Fruit fly (Drosophila melanogaster): ENCODE measurements around the gene Srp54k.

Srp54k gene

DNA sequence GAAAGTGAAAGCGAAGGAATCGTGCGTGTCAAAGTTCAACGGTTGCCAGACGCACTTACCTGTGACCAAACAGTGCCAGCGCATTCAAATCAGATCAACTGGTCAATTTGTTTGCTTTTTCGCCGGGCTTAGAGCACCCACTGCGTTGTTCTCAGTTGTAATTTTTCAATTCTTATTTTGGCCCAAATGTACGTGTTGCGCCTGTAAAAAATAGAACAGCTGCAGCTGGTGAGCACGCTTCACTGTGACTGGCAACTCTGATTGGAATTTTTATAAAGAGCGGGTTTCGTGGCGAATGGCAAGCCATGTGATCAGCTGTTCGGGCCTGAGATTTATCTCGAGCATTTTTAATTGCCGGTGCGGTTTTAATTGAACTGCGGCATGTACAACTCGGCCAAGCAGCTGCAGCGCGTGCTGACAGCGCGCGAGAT lies 6.6 kb upstream of the Srp54k start, which contains the start of the genes Fitm and AlaRS-m:
Gene Fitm, minus strand, starts transcription at position 250 of the 431 bp plus-strand sequence.
Gene AlaRS-m, plus strand, starts transcription at position 285 of the 431 bp plus-strand sequence.
- TF ChIP-seq Myc (optimal IDR thresholded peaks at IDR 0.05) (no peak), psq (optimal IDR thresholded peaks at IDR 0.05) (no peak), h (optimal IDR thresholded peaks at IDR 0.05) (no peak), Sin3A (optimal IDR thresholded peaks at IDR 0.05) (no peak), ttk (optimal IDR thresholded peaks at IDR 0.05) (no peak)

DNA sequence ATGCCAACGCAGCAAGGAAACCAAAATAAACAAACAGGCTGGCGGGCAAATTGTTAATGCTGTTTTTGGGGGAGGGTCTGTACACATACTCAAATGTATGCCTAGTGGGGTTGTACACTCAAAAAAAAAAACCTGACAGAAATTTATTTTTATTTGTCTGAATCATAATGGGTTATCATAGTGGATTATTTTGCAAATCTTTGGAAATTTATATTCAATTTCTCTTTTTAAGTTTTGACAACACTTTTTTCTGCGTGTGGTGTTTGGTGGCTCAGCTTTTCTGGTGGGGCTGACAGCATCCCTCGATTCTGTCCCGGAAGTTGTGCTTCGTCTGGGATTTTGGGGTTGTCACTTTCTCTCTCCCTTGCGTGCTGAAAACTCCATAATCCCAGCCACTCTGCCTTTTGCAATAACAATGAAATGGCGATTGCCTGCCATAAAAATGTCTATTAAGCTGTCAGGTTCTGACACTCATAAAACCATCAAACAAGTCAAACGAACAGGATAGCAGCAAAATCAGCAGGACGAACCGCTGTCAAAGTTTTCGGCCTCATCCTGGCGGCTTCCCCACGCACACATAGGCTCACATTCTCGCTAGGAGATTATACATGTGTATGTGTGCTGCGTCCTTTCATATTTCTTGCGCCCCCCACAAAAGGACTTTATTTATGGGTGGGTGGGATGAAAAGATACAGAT lies 2.6 kb downstream of the Srp54k start:
- TF ChIP-seq h (optimal IDR thresholded peaks at IDR 0.05) (no peak), ttk (optimal IDR thresholded peaks at IDR 0.05) (no peak), Myc (optimal IDR thresholded peaks at IDR 0.05) (no peak), Sin3A (optimal IDR thresholded peaks at IDR 0.05) (no peak), insv (optimal IDR thresholded peaks at IDR 0.05) (no peak), psq (optimal IDR thresholded peaks at IDR 0.05) (no peak)

- TF ChIP-seq Sin3A (optimal IDR thresholded peaks at IDR 0.05), result no peak
- no peak for TF ChIP-seq insv (optimal IDR thresholded peaks at IDR 0.05)
- TF ChIP-seq psq (optimal IDR thresholded peaks at IDR 0.05), result no peak
- no peak for TF ChIP-seq Myc (optimal IDR thresholded peaks at IDR 0.05)
- no peak for TF ChIP-seq h (optimal IDR thresholded peaks at IDR 0.05)
- no peak for TF ChIP-seq ttk (optimal IDR thresholded peaks at IDR 0.05)
Measured at dm6 chr3L:5172470-5172869, 20.0 kb downstream of the Srp54k start.

DNA sequence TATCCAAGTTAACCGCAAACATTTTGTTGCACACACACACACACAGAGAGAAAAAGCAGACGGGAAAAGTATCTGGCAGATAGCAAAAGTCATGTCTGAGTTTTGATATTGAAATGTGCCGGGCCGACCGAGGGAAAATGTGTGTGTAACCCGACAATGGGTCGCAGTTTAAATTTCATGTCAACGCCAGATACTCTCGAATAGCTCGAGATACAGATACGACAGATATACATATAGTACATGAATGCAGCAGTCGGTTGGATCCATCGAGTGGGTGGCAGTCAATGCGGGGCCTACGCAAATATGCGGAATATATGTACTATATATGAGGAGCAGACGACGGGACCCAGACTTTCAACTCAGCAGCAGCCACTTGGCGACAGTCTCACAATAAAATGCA lies 23.6 kb downstream of the Srp54k start:
- TF ChIP-seq Sin3A (optimal IDR thresholded peaks at IDR 0.05), result no peak
- no peak for TF ChIP-seq ttk (optimal IDR thresholded peaks at IDR 0.05)
- TF ChIP-seq psq (optimal IDR thresholded peaks at IDR 0.05), result no peak
- TF ChIP-seq Myc (optimal IDR thresholded peaks at IDR 0.05), result no peak
- TF ChIP-seq h (optimal IDR thresholded peaks at IDR 0.05), result no peak
- TF ChIP-seq insv (optimal IDR thresholded peaks at IDR 0.05), result no peak

dm6 chr3L:5176789-5177188 lies 24.3 kb downstream of the Srp54k start:
- no peak for TF ChIP-seq h (optimal IDR thresholded peaks at IDR 0.05)
- TF ChIP-seq Myc (optimal IDR thresholded peaks at IDR 0.05), result no peak
- TF ChIP-seq ttk (optimal IDR thresholded peaks at IDR 0.05), result no peak

- TF ChIP-seq Sin3A (optimal IDR thresholded peaks at IDR 0.05) (no peak), ttk (optimal IDR thresholded peaks at IDR 0.05) (no peak), psq (optimal IDR thresholded peaks at IDR 0.05) (no peak), h (optimal IDR thresholded peaks at IDR 0.05) (no peak), insv (optimal IDR thresholded peaks at IDR 0.05) (no peak), Myc (optimal IDR thresholded peaks at IDR 0.05) (no peak)
Measured at dm6 chr3L:5178903-5179302, 26.4 kb downstream of the Srp54k start.

- no peak for TF ChIP-seq Myc (optimal IDR thresholded peaks at IDR 0.05)
- no peak for TF ChIP-seq h (optimal IDR thresholded peaks at IDR 0.05)
- TF ChIP-seq Sin3A (optimal IDR thresholded peaks at IDR 0.05), result no peak
- TF ChIP-seq psq (optimal IDR thresholded peaks at IDR 0.05), result no peak
- TF ChIP-seq insv (optimal IDR thresholded peaks at IDR 0.05), result no peak
- no peak for TF ChIP-seq ttk (optimal IDR thresholded peaks at IDR 0.05)
Measured at dm6 chr3L:5180179-5180578, 27.7 kb downstream of the Srp54k start.

DNA sequence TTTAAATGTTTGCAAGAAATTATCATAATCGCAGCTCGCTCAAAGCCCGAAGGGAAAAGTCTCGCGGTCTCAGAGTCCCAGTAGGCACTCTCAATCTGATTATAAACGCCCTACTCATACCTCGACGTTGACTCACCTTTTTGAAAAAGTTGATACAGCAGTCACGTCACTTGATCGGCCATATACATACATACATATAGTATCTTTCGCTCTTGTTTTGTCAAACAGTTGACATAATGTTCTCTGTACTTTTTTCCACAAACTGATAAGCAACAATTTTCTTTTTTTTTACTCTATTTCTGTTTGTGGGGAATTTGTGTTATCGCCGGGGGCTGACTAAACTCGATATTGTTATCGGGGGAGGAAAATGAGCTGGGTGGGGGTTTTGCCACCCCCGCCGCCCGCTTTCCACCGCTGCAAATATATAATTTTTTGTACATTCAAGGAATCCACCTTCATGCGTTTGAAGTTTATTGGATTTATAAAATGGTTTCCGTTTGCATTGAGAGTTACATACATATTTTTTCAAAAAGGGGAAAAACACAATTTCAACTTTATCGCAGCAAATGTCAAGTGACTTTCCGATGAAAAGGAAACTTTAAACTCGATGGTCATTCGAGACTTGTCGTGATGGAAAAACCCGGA lies 28.6 kb downstream of the Srp54k start:
- TF ChIP-seq Myc (optimal IDR thresholded peaks at IDR 0.05) (no peak), h (optimal IDR thresholded peaks at IDR 0.05) (no peak), Sin3A (optimal IDR thresholded peaks at IDR 0.05) (no peak), insv (optimal IDR thresholded peaks at IDR 0.05) (no peak), ttk (optimal IDR thresholded peaks at IDR 0.05) (no peak)

DNA sequence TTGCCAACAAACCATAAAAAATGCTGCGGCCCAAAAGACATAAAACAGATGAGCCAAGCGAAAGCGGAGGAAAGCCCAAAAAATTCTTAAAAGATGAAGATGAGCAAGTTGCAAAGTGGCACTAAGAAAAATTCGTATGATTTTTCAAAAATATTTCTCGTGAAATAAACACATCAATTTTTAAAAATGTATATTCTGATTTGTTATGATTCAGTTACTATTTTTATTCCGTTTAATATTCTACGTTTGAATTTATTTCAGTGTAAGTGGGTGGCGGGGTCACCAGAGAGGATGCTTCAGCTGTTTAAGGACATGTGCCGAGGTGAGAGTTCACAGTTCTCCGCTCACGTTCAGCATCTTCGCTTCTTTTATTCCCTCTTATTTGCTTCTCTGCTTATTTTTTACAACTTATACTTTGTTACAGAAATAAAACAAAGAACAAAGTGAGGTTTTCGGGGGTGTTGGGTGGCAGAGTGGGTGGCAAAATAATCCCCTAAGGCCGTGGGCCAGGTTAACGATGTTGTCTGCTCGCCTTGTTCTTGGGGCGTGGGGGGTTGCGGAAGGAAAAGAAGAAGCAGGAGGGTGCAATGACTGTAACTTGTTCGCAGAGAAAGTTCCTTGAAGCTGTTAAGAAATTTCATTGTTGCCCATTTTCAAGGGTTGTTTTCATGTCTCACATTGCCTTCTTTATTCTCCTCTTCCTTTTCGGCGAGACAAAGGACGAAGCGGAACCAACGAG lies 29.9 kb downstream of the Srp54k start:
- no peak for TF ChIP-seq Myc (optimal IDR thresholded peaks at IDR 0.05)
- TF ChIP-seq h (optimal IDR thresholded peaks at IDR 0.05), result no peak
- no peak for TF ChIP-seq ttk (optimal IDR thresholded peaks at IDR 0.05)
- TF ChIP-seq Sin3A (optimal IDR thresholded peaks at IDR 0.05), result no peak
- no peak for TF ChIP-seq psq (optimal IDR thresholded peaks at IDR 0.05)
- no peak for TF ChIP-seq insv (optimal IDR thresholded peaks at IDR 0.05)

DNA sequence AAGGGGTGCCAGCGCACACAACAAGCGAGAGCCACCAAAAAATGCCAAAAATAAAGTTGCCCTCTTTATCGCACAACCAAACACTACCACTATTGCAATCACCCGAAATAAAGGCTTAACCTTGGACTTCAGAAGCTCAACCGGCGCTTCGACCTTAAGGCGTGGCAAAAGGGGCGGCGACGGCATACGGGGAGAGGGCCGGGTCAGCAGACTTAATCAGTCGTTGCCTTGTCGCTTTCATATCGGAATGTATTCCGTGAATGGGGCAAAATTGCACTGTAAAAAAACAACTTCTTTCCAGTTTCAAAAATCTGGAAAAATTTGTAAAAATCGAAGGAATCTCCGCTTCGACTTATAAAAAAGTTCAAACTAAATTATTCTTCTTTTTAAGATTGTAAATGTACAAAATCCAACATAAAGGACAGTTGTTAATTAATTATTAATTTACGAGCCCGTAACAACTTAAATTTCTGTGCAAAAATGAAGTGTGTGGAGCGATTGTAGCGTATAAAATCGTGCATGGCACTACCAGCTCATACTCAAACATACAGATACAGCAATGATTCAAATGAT lies 30.6 kb downstream of the Srp54k start:
- no peak for TF ChIP-seq psq (optimal IDR thresholded peaks at IDR 0.05)
- TF ChIP-seq ttk (optimal IDR thresholded peaks at IDR 0.05), result no peak
- TF ChIP-seq Sin3A (optimal IDR thresholded peaks at IDR 0.05), result no peak
- no peak for TF ChIP-seq h (optimal IDR thresholded peaks at IDR 0.05)
- no peak for TF ChIP-seq Myc (optimal IDR thresholded peaks at IDR 0.05)
- no peak for TF ChIP-seq insv (optimal IDR thresholded peaks at IDR 0.05)

- TF ChIP-seq ttk (optimal IDR thresholded peaks at IDR 0.05), result no peak
- no peak for TF ChIP-seq Myc (optimal IDR thresholded peaks at IDR 0.05)
- TF ChIP-seq insv (optimal IDR thresholded peaks at IDR 0.05), result no peak
- TF ChIP-seq psq (optimal IDR thresholded peaks at IDR 0.05), result no peak
- TF ChIP-seq Sin3A (optimal IDR thresholded peaks at IDR 0.05), result no peak
- TF ChIP-seq h (optimal IDR thresholded peaks at IDR 0.05), result no peak
Measured at dm6 chr3L:5183662-5184061, 31.2 kb downstream of the Srp54k start.

dm6 chr3L:5184502-5184859 lies 32.0 kb downstream of the Srp54k start:
- TF ChIP-seq h (optimal IDR thresholded peaks at IDR 0.05) (no peak), Myc (optimal IDR thresholded peaks at IDR 0.05) (no peak), insv (optimal IDR thresholded peaks at IDR 0.05) (no peak), psq (optimal IDR thresholded peaks at IDR 0.05) (peak; percentile 87), Sin3A (optimal IDR thresholded peaks at IDR 0.05) (no peak), ttk (optimal IDR thresholded peaks at IDR 0.05) (no peak)
